Fruit fly (Drosophila melanogaster) whole organism, embryonic: ENCODE results near the gene Dfd.
A peak's percentile ranks its signal among the peaks of the same experiment; 100 is the strongest.

Experiments
- BEAF-32 ChIP-seq: fragments of 200-800 bp; sonication (Bioruptor generic); optimal IDR thresholded peaks from 3 replicates; lab custom pipeline; 2017; ENCODE audit warnings: missing biosample characterization, missing genetic modification characterization, mild to moderate bottlenecking, moderate library complexity, missing genetic modification reagents
- C15 ChIP-seq: fragments of 200-800 bp; sonication (Bioruptor generic); IDR thresholded peaks from 3 replicates; pipeline ENCODE4 v1.3.6; 2022; ENCODE audit warnings: missing biosample characterization, missing genetic modification characterization
- CG10654 ChIP-seq: fragments of 200-800 bp; sonication (Bioruptor generic); optimal IDR thresholded peaks from 2 replicates; lab custom pipeline; 2016; ENCODE audit warnings: missing biosample characterization, missing genetic modification characterization
- CG11560 ChIP-seq: fragments of 200-800 bp; sonication (Bioruptor generic); IDR thresholded peaks from 3 replicates; pipeline ENCODE4 v1.3.6; 2022; ENCODE audit warnings: missing biosample characterization, missing genetic modification characterization
- CG2875 ChIP-seq: fragments of 200-800 bp; sonication (Bioruptor generic); optimal IDR thresholded peaks from 2 replicates; lab custom pipeline; 2017; ENCODE audit warnings: missing biosample characterization, mild to moderate bottlenecking, missing genetic modification characterization, missing genetic modification reagents
- CG3281 ChIP-seq: fragments of 200-800 bp; sonication (Bioruptor generic); optimal IDR thresholded peaks from 3 replicates; lab custom pipeline; 2017; ENCODE audit warnings: missing biosample characterization, mild to moderate bottlenecking, missing genetic modification characterization
- CG34376 ChIP-seq: fragments of 200-800 bp; sonication (Bioruptor generic); optimal IDR thresholded peaks from 2 replicates; lab custom pipeline; 2018; ENCODE audit warnings: missing biosample characterization, mild to moderate bottlenecking, missing genetic modification characterization
- CG6683 ChIP-seq: fragments of 200-800 bp; sonication (Bioruptor generic); optimal IDR thresholded peaks from 2 replicates; lab custom pipeline; 2017; ENCODE audit warnings: missing biosample characterization, mild to moderate bottlenecking, missing genetic modification characterization, missing genetic modification reagents
- CG6813 ChIP-seq: fragments of 200-800 bp; sonication (Bioruptor generic); optimal IDR thresholded peaks from 2 replicates; lab custom pipeline; 2017; ENCODE audit warnings: missing biosample characterization, missing genetic modification characterization, mild to moderate bottlenecking, moderate library complexity, missing genetic modification reagents
- CG8765 ChIP-seq: fragments of 200-800 bp; sonication (Bioruptor generic); IDR thresholded peaks from 2 replicates; pipeline ENCODE4 v1.3.6; 2022; ENCODE audit warnings: missing biosample characterization, missing genetic modification characterization
- CG9817 ChIP-seq: fragments of 200-800 bp; sonication (Bioruptor generic); optimal IDR thresholded peaks from 2 replicates; lab custom pipeline; 2018; ENCODE audit warnings: missing biosample characterization, mild to moderate bottlenecking, missing genetic modification characterization, moderate library complexity
- CHES-1-like ChIP-seq: fragments of 200-800 bp; sonication (Bioruptor generic); optimal IDR thresholded peaks from 2 replicates; lab custom pipeline; 2016; ENCODE audit warnings: missing biosample characterization, missing genetic modification characterization
- Eip74EF ChIP-seq, 2 experiments: fragments of 200-800 bp in 1 of 2; fragments of >200 bp in 1 of 2; sonication (Bioruptor generic) in 1 of 2; optimal IDR thresholded peaks; 2 replicates each; lab custom pipeline; 2017 to 2019; ENCODE audit warnings: missing biosample characterization in 2 of 2, missing genetic modification characterization in 2 of 2, mild to moderate bottlenecking in 1 of 2, moderate library complexity in 1 of 2
- Ets65A ChIP-seq: fragments of 200-800 bp; sonication (Bioruptor generic); peaks from one replicate; lab custom pipeline; 2016; ENCODE audit warnings: missing biosample characterization, missing genetic modification characterization
- GATAe ChIP-seq: fragments of 200-800 bp; sonication (Bioruptor generic); conservative IDR thresholded peaks from 2 replicates; pipeline ENCODE4 v1.3.6; 2022; ENCODE audit warnings: missing biosample characterization, missing genetic modification characterization
- HHEX ChIP-seq: fragments of 200-800 bp; sonication (Bioruptor generic); optimal IDR thresholded peaks from 3 replicates; lab custom pipeline; 2017; ENCODE audit warnings: missing biosample characterization, mild to moderate bottlenecking, missing genetic modification characterization, missing genetic modification reagents
- Lhr ChIP-seq: fragments of 200-800 bp; sonication (Bioruptor generic); optimal IDR thresholded peaks from 3 replicates; lab custom pipeline; 2017; ENCODE audit warnings: mild to moderate bottlenecking, missing biosample characterization, missing genetic modification reagents, missing genetic modification characterization
- Med ChIP-seq: fragments of 200-800 bp; sonication (Bioruptor generic); peaks from one replicate; lab custom pipeline; 2016; ENCODE audit warnings: missing biosample characterization, missing genetic modification characterization, mild to moderate bottlenecking, inconsistent platforms, moderate library complexity
- Myb ChIP-seq: fragments of 200-800 bp; sonication (Bioruptor generic); optimal IDR thresholded peaks from 2 replicates; lab custom pipeline; 2016; ENCODE audit warnings: missing biosample characterization, missing genetic modification characterization
- Nf-YB ChIP-seq: fragments of 200-800 bp; sonication (Bioruptor generic); optimal IDR thresholded peaks from 3 replicates; lab custom pipeline; 2019; ENCODE audit warnings: missing biosample characterization, mild to moderate bottlenecking, missing genetic modification characterization, moderate library complexity
- Nf-YC ChIP-seq: fragments of 200-800 bp; optimal IDR thresholded peaks from 3 replicates; lab custom pipeline; 2019; ENCODE audit warnings: missing biosample characterization, mild to moderate bottlenecking, missing genetic modification characterization, moderate library complexity
- Oaz ChIP-seq: fragments of 200-800 bp; sonication (Bioruptor generic); IDR thresholded peaks from 2 replicates; pipeline ENCODE4 v1.3.6; 2022; ENCODE audit warnings: missing biosample characterization, missing genetic modification characterization
- Opbp ChIP-seq: fragments of 200-800 bp; sonication (Bioruptor generic); IDR thresholded peaks from 3 replicates; pipeline ENCODE4 v1.3.6; 2022; ENCODE audit warnings: missing biosample characterization, missing genetic modification characterization; ENCODE audit not compliant: partially characterized antibody
- Pdp1 ChIP-seq, 2 experiments: fragments of 200-800 bp; sonication (Bioruptor generic); optimal IDR thresholded peaks; 3 replicates each; lab custom pipeline; 2016; ENCODE audit warnings: missing biosample characterization in 2 of 2, missing genetic modification characterization in 2 of 2, mild to moderate bottlenecking in 1 of 2, moderate library complexity in 1 of 2
- Ravus ChIP-seq: fragments of 200-800 bp; sonication (Bioruptor generic); IDR thresholded peaks from 2 replicates; pipeline ENCODE4 v1.3.6; 2022; ENCODE audit warnings: missing biosample characterization, missing genetic modification characterization
- Sox100B ChIP-seq: fragments of 200-800 bp; sonication (Bioruptor generic); optimal IDR thresholded peaks from 3 replicates; lab custom pipeline; 2018; ENCODE audit warnings: missing biosample characterization, mild to moderate bottlenecking, missing genetic modification characterization
- YL-1 ChIP-seq: fragments of 200-800 bp; sonication (Bioruptor generic); optimal IDR thresholded peaks from 3 replicates; lab custom pipeline; 2017; ENCODE audit warnings: missing biosample characterization, mild to moderate bottlenecking, missing genetic modification characterization
- ab ChIP-seq: fragments of 200-800 bp; sonication (Bioruptor generic); optimal IDR thresholded peaks from 2 replicates; lab custom pipeline; 2016; ENCODE audit warnings: missing biosample characterization, missing genetic modification characterization
- bigmax ChIP-seq: fragments of 200-800 bp; sonication (Bioruptor generic); optimal IDR thresholded peaks from 2 replicates; lab custom pipeline; 2018; ENCODE audit warnings: missing biosample characterization, mild to moderate bottlenecking, missing genetic modification characterization
- cato ChIP-seq: fragments of 200-800 bp; sonication (Bioruptor generic); optimal IDR thresholded peaks from 2 replicates; lab custom pipeline; 2016; ENCODE audit warnings: missing biosample characterization, missing genetic modification characterization, borderline replicate concordance
- caup ChIP-seq: fragments of 200-800 bp; sonication (Bioruptor generic); optimal IDR thresholded peaks from 3 replicates; lab custom pipeline; 2017; ENCODE audit warnings: missing biosample characterization, mild to moderate bottlenecking, missing genetic modification characterization, moderate library complexity; ENCODE audit not compliant: severe bottlenecking
- cg ChIP-seq: fragments of 200-800 bp; sonication (Bioruptor generic); optimal IDR thresholded peaks from 3 replicates; lab custom pipeline; 2019; ENCODE audit warnings: missing biosample characterization, mild to moderate bottlenecking, missing genetic modification characterization, moderate library complexity
- chm ChIP-seq: fragments of 200-800 bp; sonication (Bioruptor generic); IDR thresholded peaks from 2 replicates; pipeline ENCODE4 v1.3.6; 2022; ENCODE audit warnings: missing biosample characterization, missing genetic modification characterization
- da ChIP-seq: fragments of 200-800 bp; sonication (Bioruptor generic); optimal IDR thresholded peaks from 2 replicates; lab custom pipeline; 2016; ENCODE audit warnings: missing biosample characterization, missing genetic modification characterization
- dm ChIP-seq: fragments of 200-800 bp; sonication (Bioruptor generic); optimal IDR thresholded peaks from 3 replicates; lab custom pipeline; 2016; ENCODE audit warnings: missing biosample characterization, missing genetic modification characterization
- en ChIP-seq: fragments of 200-800 bp; sonication (Bioruptor generic); optimal IDR thresholded peaks from 2 replicates; lab custom pipeline; 2016; ENCODE audit warnings: missing biosample characterization, missing genetic modification characterization
- kah ChIP-seq: fragments of 200-800 bp; sonication (Bioruptor generic); optimal IDR thresholded peaks from 2 replicates; lab custom pipeline; 2018; ENCODE audit warnings: missing biosample characterization, mild to moderate bottlenecking, missing genetic modification characterization
- luna ChIP-seq: fragments of 200-800 bp; sonication (Bioruptor generic); optimal IDR thresholded peaks from 2 replicates; lab custom pipeline; 2016; ENCODE audit warnings: missing biosample characterization, missing genetic modification characterization
- nerfin-1 ChIP-seq: fragments of 200-800 bp; sonication (Bioruptor generic); optimal IDR thresholded peaks from 3 replicates; lab custom pipeline; 2019; ENCODE audit warnings: missing biosample characterization, mild to moderate bottlenecking, missing genetic modification characterization, moderate library complexity
- p53 ChIP-seq: fragments of 200-800 bp; sonication (Bioruptor generic); optimal IDR thresholded peaks from 2 replicates; lab custom pipeline; 2016; ENCODE audit warnings: missing biosample characterization, missing genetic modification characterization
- phol ChIP-seq: fragments of 200-800 bp; sonication (Bioruptor generic); optimal IDR thresholded peaks from 3 replicates; lab custom pipeline; 2018; ENCODE audit warnings: missing biosample characterization, mild to moderate bottlenecking, missing genetic modification characterization, moderate library complexity
- pita ChIP-seq: fragments of 200-800 bp; sonication (Bioruptor generic); optimal IDR thresholded peaks from 2 replicates; lab custom pipeline; 2017; ENCODE audit warnings: missing biosample characterization, mild to moderate bottlenecking, missing genetic modification characterization
- ranshi ChIP-seq: fragments of 200-800 bp; sonication (Bioruptor generic); IDR thresholded peaks from 2 replicates; pipeline ENCODE4 v1.3.6; 2022; ENCODE audit warnings: missing biosample characterization, missing genetic modification characterization
- schlank ChIP-seq: fragments of 200-800 bp; sonication (Bioruptor generic); optimal IDR thresholded peaks from 2 replicates; lab custom pipeline; 2018; ENCODE audit warnings: missing biosample characterization, mild to moderate bottlenecking, missing genetic modification characterization
- scrt ChIP-seq: fragments of 200-800 bp; sonication (Bioruptor generic); optimal IDR thresholded peaks from 2 replicates; lab custom pipeline; 2018; ENCODE audit warnings: missing biosample characterization, mild to moderate bottlenecking, missing genetic modification characterization, moderate library complexity
- shn ChIP-seq: fragments of 200-800 bp; sonication (Bioruptor generic); optimal IDR thresholded peaks from 3 replicates; lab custom pipeline; 2016; ENCODE audit warnings: missing biosample characterization, missing genetic modification characterization
- sob ChIP-seq: fragments of 200-800 bp; sonication (Bioruptor generic); IDR thresholded peaks from 2 replicates; pipeline ENCODE4 v1.3.6; 2022; ENCODE audit warnings: missing biosample characterization, missing genetic modification characterization
- stwl ChIP-seq: fragments of 200-800 bp; sonication (Bioruptor generic); optimal IDR thresholded peaks from 3 replicates; lab custom pipeline; 2018; ENCODE audit warnings: missing biosample characterization, mild to moderate bottlenecking, missing genetic modification characterization, moderate library complexity
- sug ChIP-seq: fragments of 200-800 bp; optimal IDR thresholded peaks from 2 replicates; lab custom pipeline; 2019; ENCODE audit warnings: missing biosample characterization, mild to moderate bottlenecking, missing genetic modification characterization, moderate library complexity
- trh ChIP-seq: fragments of 200-800 bp; sonication (Bioruptor generic); optimal IDR thresholded peaks from 2 replicates; lab custom pipeline; 2016; ENCODE audit warnings: missing biosample characterization, missing genetic modification characterization

Dfd gene

DNA sequence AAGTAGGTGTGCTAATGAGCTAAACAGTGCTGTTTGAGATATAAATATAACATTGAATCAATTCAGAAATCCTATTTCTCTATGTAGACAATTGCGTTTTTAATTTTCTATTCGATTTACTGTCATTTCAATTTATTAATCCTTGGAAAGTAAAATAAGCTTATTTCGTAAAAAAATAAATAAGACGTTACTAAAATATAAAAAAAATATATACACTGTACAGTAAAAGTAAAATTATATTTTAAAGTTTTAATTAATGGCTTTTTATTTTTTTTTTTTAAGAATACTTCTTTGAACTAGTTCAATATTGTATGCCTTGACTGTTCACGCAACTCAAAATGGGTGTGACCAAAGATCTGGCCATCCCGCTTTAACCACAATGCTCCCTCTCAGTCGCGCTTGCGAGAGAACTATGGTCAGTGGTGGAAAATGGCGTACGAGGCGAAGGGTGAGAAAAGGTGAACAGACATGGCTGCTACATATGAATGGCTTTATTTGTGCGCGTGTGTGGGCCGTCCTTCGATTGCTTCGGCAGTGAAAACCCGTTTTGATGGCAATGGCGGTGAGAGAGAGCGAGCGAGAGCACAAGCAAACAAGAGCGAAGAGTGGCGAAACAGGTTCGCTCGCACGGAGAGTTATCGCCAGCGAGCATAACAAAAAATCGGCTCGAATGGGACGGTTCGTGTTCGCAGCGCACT lies at the start of gene Dfd (continued):
- TF ChIP-seq CHES-1-like (GFP tag; lab: Kevin White, UChicago) (no peak), ranshi (GFP tag; lab: Robert Waterston, UW) (peak; percentile 46; the same call in 1 of the 2 replicates), BEAF-32 (GFP tag; lab: Kevin White, UChicago) (no peak), Ravus (GFP tag; lab: Robert Waterston, UW) (no peak), Myb (GFP tag; lab: Kevin White, UChicago) (no peak), p53 (GFP tag; lab: Kevin White, UChicago) (no peak), Sox100B (peak; percentile 64), CG9817 (tag; lab: Kevin White, UChicago) (no peak), ab (GFP tag; lab: Kevin White, UChicago) (no peak), CG34376 (GFP tag; lab: Kevin White, UChicago) (no peak), CG6683 (GFP tag; lab: Kevin White, UChicago) (no peak), Ets65A (GFP tag; lab: Kevin White, UChicago) (peak; percentile 6), nerfin-1 (no peak), caup (GFP tag; lab: Kevin White, UChicago) (peak; percentile 10), CG10654 (GFP tag; lab: Kevin White, UChicago) (peak; percentile 1), shn (GFP tag; lab: Kevin White, UChicago) (no peak), dm (GFP tag; lab: Kevin White, UChicago) (no peak), sug (tag; lab: Kevin White, UChicago) (no peak), luna (GFP tag; lab: Kevin White, UChicago) (no peak), Lhr (GFP tag; lab: Kevin White, UChicago) (no peak), YL-1 (no peak), HHEX (no peak), CG6813 (GFP tag; lab: Kevin White, UChicago) (peak; percentile 24), sob (GFP tag; lab: Robert Waterston, UW) (no peak; the same call in 1 of the 2 replicates), Med (GFP tag; lab: Kevin White, UChicago) (no peak), CG8765 (GFP tag; lab: Robert Waterston, UW) (peak; percentile 28; the same call in 1 of the 2 replicates), C15 (GFP tag; lab: Robert Waterston, UW) (no peak), Oaz (GFP tag; lab: Robert Waterston, UW) (no peak), CG2875 (GFP tag; lab: Kevin White, UChicago) (peak; percentile 13), cato (GFP tag; lab: Kevin White, UChicago) (no peak), GATAe (no peak), Eip74EF (GFP tag; optimal IDR thresholded peaks at IDR 0.05; lab: Kevin White, UChicago) (no peak), phol (tag; lab: Kevin White, UChicago) (peak; percentile 96), en (GFP tag; lab: Kevin White, UChicago) (no peak), Opbp (no peak)

DNA sequence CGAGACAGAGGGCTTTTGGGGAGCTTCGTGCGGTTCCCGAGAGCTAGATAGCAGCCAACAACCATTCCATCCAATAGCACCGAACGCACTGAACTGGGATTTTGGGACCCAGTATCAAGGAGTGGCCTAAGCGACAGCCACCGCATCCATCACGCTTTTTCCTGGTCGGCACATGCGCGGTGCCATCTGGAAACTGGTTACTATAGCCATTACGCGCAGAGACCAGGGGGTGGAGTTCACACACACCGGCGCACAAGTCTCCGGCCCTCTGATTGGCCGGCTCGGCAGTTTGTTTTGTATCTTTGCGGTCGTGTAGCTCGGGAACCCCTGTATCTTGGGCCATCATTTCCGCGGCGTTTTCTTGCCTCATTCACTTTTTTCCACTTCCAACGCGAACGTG lies 49.7 kb upstream of the Dfd start, which contains the start of gene pb:
TSS of gene pb (minus strand) at position 81 of the 400 bp plus-strand sequence.
- TF ChIP-seq kah (GFP tag; lab: Kevin White, UChicago) = no peak
- TF ChIP-seq stwl (tag; lab: Kevin White, UChicago) = no peak
- TF ChIP-seq scrt (GFP tag; lab: Kevin White, UChicago) = no peak
- TF ChIP-seq pita (GFP tag; lab: Kevin White, UChicago) = no peak
- no peak for TF ChIP-seq trh (GFP tag; lab: Kevin White, UChicago)
- TF ChIP-seq Nf-YB (GFP tag; lab: Kevin White, UChicago) = peak; percentile 95
- peak; percentile 57 for TF ChIP-seq cg (GFP tag; lab: Kevin White, UChicago)
- TF ChIP-seq CG3281 = no peak
- no peak for TF ChIP-seq bigmax
- no peak for TF ChIP-seq Pdp1 (GFP tag; optimal IDR thresholded peaks at IDR 0.05; lab: Kevin White, UChicago)
- TF ChIP-seq schlank (tag; lab: Kevin White, UChicago) = no peak
- 0 out of 2 replicates have a peak, but pooled peaks have one; percentile 52 for TF ChIP-seq chm (GFP tag; lab: Robert Waterston, UW)
- TF ChIP-seq da (GFP tag; lab: Kevin White, UChicago) = no peak
- no peak for TF ChIP-seq CG11560 (tag; lab: Robert Waterston, UW)
- peak; percentile 97 for TF ChIP-seq Nf-YC (tag; lab: Kevin White, UChicago)
